Fruit fly (Drosophila melanogaster): Measurements from ENCODE around the gene CG43446.

dm6 chr3R:20949175-20949748 lies 38.5 kb downstream of the CG43446 start:
- no peak for TF ChIP-seq tai (GFP tag; optimal IDR thresholded peaks at IDR 0.05)
- no peak for TF ChIP-seq brk (GFP tag; optimal IDR thresholded peaks at IDR 0.05)
- no peak for TF ChIP-seq CG9705 (GFP tag; optimal IDR thresholded peaks at IDR 0.05)
- TF ChIP-seq Mio (GFP tag; optimal IDR thresholded peaks at IDR 0.05), result no peak
- no peak for TF ChIP-seq h (GFP tag; optimal IDR thresholded peaks at IDR 0.05)
- TF ChIP-seq br (GFP tag; optimal IDR thresholded peaks at IDR 0.05), result no peak
- TF ChIP-seq Sp1 (GFP tag; optimal IDR thresholded peaks at IDR 0.05), result no peak
- TF ChIP-seq usp (GFP tag; optimal IDR thresholded peaks at IDR 0.05), result no peak
- TF ChIP-seq OdsH (GFP tag; optimal IDR thresholded peaks at IDR 0.05), result no peak
- no peak for TF ChIP-seq CrebA (GFP tag; optimal IDR thresholded peaks at IDR 0.05; ENCODE audit: borderline replicate concordance)

Data from whole organism, wandering third instar larva.